Fruit fly (Drosophila melanogaster): ENCODE results near the gene X11Lbeta.

The X11Lbeta gene

DNA sequence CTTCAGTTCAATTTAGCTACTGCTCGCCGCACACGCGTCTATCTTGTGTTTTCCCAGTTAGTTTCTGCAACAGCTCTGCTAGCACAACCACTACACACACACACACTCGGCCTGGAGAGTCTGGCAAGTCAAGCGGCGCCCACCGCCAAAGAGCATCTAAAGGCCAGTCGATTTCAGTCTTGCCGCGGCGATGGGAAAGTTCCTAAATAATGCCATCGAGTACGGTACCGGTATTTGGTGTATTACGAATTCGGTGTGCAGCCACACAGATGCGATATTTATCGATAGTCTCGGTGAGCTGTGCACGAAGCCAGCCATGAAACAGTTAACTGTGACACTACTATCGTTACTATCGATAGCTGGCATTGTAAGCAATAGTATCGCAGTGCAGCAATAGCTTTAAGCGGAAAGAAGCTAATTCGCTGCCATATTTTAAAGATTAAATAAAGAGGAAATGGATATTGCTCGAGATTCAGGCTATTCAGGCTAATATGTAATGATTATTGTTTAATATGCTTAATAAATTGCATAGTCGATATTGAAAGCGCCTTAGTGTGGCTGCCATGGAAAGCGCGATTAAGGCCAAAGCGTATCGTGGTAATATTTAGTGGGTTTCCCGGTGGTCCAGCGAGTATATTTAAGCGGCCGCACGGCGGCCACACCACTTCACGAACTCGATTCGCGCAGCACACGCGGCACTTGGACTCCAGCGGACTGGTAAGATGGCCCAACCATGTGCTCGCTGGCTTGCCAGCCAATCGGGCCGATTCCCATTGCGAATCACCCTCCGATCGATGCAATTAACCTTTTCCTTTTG lies 117.4 kb downstream of the X11Lbeta start, which contains the start of gene stx (continued):
- TF ChIP-seq B-H2 (GFP tag; optimal IDR thresholded peaks at IDR 0.05): no peak
- TF ChIP-seq lov (optimal IDR thresholded peaks at IDR 0.05): no peak
- 0 out of 3 replicates have a peak, but pooled peaks have one; percentile 52 for TF ChIP-seq lov (GFP tag; IDR thresholded peaks at IDR 0.05)
- TF ChIP-seq CG1647 (GFP tag; optimal IDR thresholded peaks at IDR 0.05): no peak
- TF ChIP-seq CG10321 (GFP tag; IDR thresholded peaks at IDR 0.05): 0 out of 2 replicates have a peak, but pooled peaks have one; percentile 30
- TF ChIP-seq wdn (GFP tag; IDR thresholded peaks at IDR 0.05): peak; percentile 35; the same call in 1 of the 2 replicates
- no peak for TF ChIP-seq tap (tag; optimal IDR thresholded peaks at IDR 0.05)
- peak; percentile 28 for TF ChIP-seq CG10431 (GFP tag; optimal IDR thresholded peaks at IDR 0.05)
- no peak for TF ChIP-seq crc (GFP tag; optimal IDR thresholded peaks at IDR 0.05)
- no peak for TF ChIP-seq cg (GFP tag; optimal IDR thresholded peaks at IDR 0.05)
- TF ChIP-seq CG9932 (GFP tag; IDR thresholded peaks at IDR 0.05): peak; percentile 51; the same call in 1 of the 2 replicates
- 0 out of 3 replicates have a peak, but pooled peaks have one; percentile 15 for TF ChIP-seq CG11560 (tag; IDR thresholded peaks at IDR 0.05)
- TF ChIP-seq CG10366 (GFP tag; IDR thresholded peaks at IDR 0.05): no peak
- peak; percentile 31 for TF ChIP-seq CG12104 (GFP tag; optimal IDR thresholded peaks at IDR 0.05)
- TF ChIP-seq inv (GFP tag; IDR thresholded peaks at IDR 0.05; ENCODE audit: partially characterized antibody): peak; percentile 99
- TF ChIP-seq CHES-1-like (GFP tag; optimal IDR thresholded peaks at IDR 0.05): peak; percentile 33
- peak; percentile 17 for TF ChIP-seq CG10209 (GFP tag; optimal IDR thresholded peaks at IDR 0.05)
- TF ChIP-seq Optix (GFP tag; IDR thresholded peaks at IDR 0.05): no peak; the same call in 2 of the 3 replicates
- TF ChIP-seq ssp (GFP tag; IDR thresholded peaks at IDR 0.05): peak; percentile 50
- TF ChIP-seq odd (GFP tag; optimal IDR thresholded peaks at IDR 0.05): peak; percentile 12
- no peak for TF ChIP-seq sisA (GFP tag; IDR thresholded peaks at IDR 0.05)
- TF ChIP-seq gsb-n (tag; optimal IDR thresholded peaks at IDR 0.05): peak; percentile 2
- no peak for TF ChIP-seq CG17802 (tag; optimal IDR thresholded peaks at IDR 0.05)
- TF ChIP-seq Hmr (GFP tag; optimal IDR thresholded peaks at IDR 0.05): peak; percentile 46
- TF ChIP-seq CG8944 (GFP tag; optimal IDR thresholded peaks at IDR 0.05): no peak
- no peak for TF ChIP-seq CG3838 (GFP tag; optimal IDR thresholded peaks at IDR 0.05)
- peak; percentile 56 for TF ChIP-seq Atf6 (GFP tag; IDR thresholded peaks at IDR 0.05)
- TF ChIP-seq Nf-YB (GFP tag; optimal IDR thresholded peaks at IDR 0.05): peak; percentile 5
- TF ChIP-seq Nf-YA (GFP tag; IDR thresholded peaks at IDR 0.05): no peak
- TF ChIP-seq run (tag; optimal IDR thresholded peaks at IDR 0.05): no peak
- no peak for TF ChIP-seq zfh2 (GFP tag; optimal IDR thresholded peaks at IDR 0.05)
- peak; percentile 35 for TF ChIP-seq MBD-R2 (GFP tag; IDR thresholded peaks at IDR 0.05)
- no peak for TF ChIP-seq CG7357 (GFP tag; IDR thresholded peaks at IDR 0.05)
- no peak for TF ChIP-seq Doc2 (GFP tag; IDR thresholded peaks at IDR 0.05)
- TF ChIP-seq CG31224 (GFP tag; IDR thresholded peaks at IDR 0.05): 0 out of 2 replicates have a peak, but pooled peaks have one; percentile 16
- TF ChIP-seq D19B (GFP tag; optimal IDR thresholded peaks at IDR 0.05): no peak
- TF ChIP-seq Sry-β (GFP tag; optimal IDR thresholded peaks at IDR 0.05): no peak
- peak; percentile 54; the same call in 1 of the 3 replicates for TF ChIP-seq Mrtf (GFP tag; IDR thresholded peaks at IDR 0.05)
- no peak for TF ChIP-seq abd-A (tag; optimal IDR thresholded peaks at IDR 0.05)
- TF ChIP-seq Meics (GFP tag; optimal IDR thresholded peaks at IDR 0.05): peak; percentile 21
- peak; percentile 31 for TF ChIP-seq CG6854 (GFP tag; optimal IDR thresholded peaks at IDR 0.05)
- peak; percentile 96 for TF ChIP-seq Opbp (GFP tag; IDR thresholded peaks at IDR 0.05; ENCODE audit: partially characterized antibody)
- TF ChIP-seq CG3281 (GFP tag; optimal IDR thresholded peaks at IDR 0.05): peak; percentile 8
- TF ChIP-seq CG7372 (GFP tag; IDR thresholded peaks at IDR 0.05): no peak
- TF ChIP-seq Taf1 (GFP tag; IDR thresholded peaks at IDR 0.05): peak; percentile 8; the same call in 1 of the 2 replicates
- no peak for TF ChIP-seq luna (GFP tag; optimal IDR thresholded peaks at IDR 0.05)
- no peak for TF ChIP-seq Trl (optimal IDR thresholded peaks at IDR 0.05)
- peak; percentile 11 for TF ChIP-seq Trl (GFP tag; optimal IDR thresholded peaks at IDR 0.05)
- peak; percentile 94 for TF ChIP-seq nerfin-2 (GFP tag; IDR thresholded peaks at IDR 0.05; ENCODE audit: partially characterized antibody)
- TF ChIP-seq CG2120 (GFP tag; optimal IDR thresholded peaks at IDR 0.05): peak; percentile 3
